Worm (Caenorhabditis elegans): ENCODE results near the gene nrde-1.

nrde-1 gene

DNA sequence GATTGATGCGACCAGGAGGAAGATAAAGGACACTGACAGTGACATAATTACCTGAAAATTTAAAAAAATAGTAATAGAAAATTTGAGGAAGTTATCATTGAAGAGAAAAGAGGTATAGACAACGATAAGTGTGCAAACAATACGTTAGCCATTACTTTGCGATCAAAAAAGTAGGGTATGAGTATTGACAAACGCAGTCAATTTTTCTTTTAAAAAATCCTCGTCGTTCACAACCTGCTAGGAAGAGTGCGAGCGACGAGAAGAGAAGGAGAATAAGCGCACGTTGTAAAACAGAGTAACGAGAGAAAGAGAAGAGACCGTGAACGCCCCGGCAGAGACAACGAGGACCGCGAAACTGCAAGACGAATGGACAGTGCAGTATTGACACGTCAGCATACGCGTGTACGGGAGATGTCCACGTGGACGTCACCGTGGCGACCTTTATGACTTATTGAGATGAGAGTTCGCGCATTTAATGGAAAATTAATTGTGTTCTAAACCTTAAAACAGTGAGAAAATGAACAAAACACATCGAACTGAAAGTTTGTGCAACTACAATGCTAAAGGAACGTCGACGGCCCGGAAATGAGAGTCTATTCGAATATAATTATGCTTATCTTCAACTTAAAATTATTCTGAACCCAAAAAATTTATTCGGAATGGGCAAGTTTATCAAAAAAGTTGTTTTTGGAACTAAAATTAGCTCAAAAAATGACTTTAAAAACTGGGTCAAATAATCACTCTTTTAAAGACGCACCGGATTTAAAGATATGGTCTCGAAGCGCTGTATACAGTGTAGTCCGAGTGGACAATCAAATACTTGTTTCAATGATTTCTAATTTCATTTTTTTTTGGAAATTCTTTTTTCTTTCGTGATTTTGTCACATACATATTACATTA is 11.6 kb upstream of the nrde-1 start, which contains the start of the genes pdi-1 and C14B1.2 (continued):
- TF ChIP-seq lsy-27 (tag; optimal IDR thresholded peaks at IDR 0.05; ENCODE audit: borderline replicate concordance, insufficient read depth) (no peak), madf-6 (GFP tag; IDR thresholded peaks at IDR 0.05) (peak; percentile 13; the same call in 1 of the 2 replicates), nhr-90 (tag; optimal IDR thresholded peaks at IDR 0.05) (peak; percentile 45), Y53G8AR.9 (GFP tag; conservative IDR thresholded peaks at IDR 0.05) (no peak), ztf-18 (tag; optimal IDR thresholded peaks at IDR 0.05) (peak; percentile 79), sea-2 (GFP tag; IDR thresholded peaks at IDR 0.05) (no peak), dpl-1 (GFP tag; optimal IDR thresholded peaks at IDR 0.05) (no peak), nhr-179 (tag; optimal IDR thresholded peaks at IDR 0.05) (no peak), ekl-4 (GFP tag; IDR thresholded peaks at IDR 0.05) (no peak), T07F8.4 (tag; optimal IDR thresholded peaks at IDR 0.05) (no peak), die-1 (tag; optimal IDR thresholded peaks at IDR 0.05) (no peak), B0261.1 (tag; optimal IDR thresholded peaks at IDR 0.05) (no peak), K11D2.4 (GFP tag; IDR thresholded peaks at IDR 0.05) (no peak), zim-3 (tag; optimal IDR thresholded peaks at IDR 0.05) (no peak), tbp1 (GFP tag; optimal IDR thresholded peaks at IDR 0.05) (peak; percentile 6), cebp-2 (GFP tag; IDR thresholded peaks at IDR 0.05) (no peak), sdz-38 (tag; optimal IDR thresholded peaks at IDR 0.05) (no peak), fkh-3 (tag; optimal IDR thresholded peaks at IDR 0.05) (no peak), mxl-1 (tag; optimal IDR thresholded peaks at IDR 0.05) (no peak), Y53F4B.3 (GFP tag; IDR thresholded peaks at IDR 0.05) (no peak), B0019.2 (GFP tag; conservative IDR thresholded peaks at IDR 0.05) (no peak), lin-26 (GFP tag; IDR thresholded peaks at IDR 0.05) (peak; percentile 53; the same call in 1 of the 2 replicates), let-526 (GFP tag; IDR thresholded peaks at IDR 0.05) (no peak; the same call in 1 of the 2 replicates), F22D6.2 (tag; optimal IDR thresholded peaks at IDR 0.05) (no peak), egrh-3 (GFP tag; IDR thresholded peaks at IDR 0.05) (no peak), B0035.1 (tag; optimal IDR thresholded peaks at IDR 0.05) (no peak), K12H6.12 (tag; optimal IDR thresholded peaks at IDR 0.05) (no peak), hmg-20 (GFP tag; IDR thresholded peaks at IDR 0.05) (no peak), snpc-1.1 (tag; optimal IDR thresholded peaks at IDR 0.05; ENCODE audit: insufficient read depth) (no peak), let-607 (tag; optimal IDR thresholded peaks at IDR 0.05) (peak; percentile 99), mes-4 (tag; optimal IDR thresholded peaks at IDR 0.05) (no peak), tlf-1 (GFP tag; optimal IDR thresholded peaks at IDR 0.05) (no peak), athp-1 (tag; optimal IDR thresholded peaks at IDR 0.05) (no peak), nfya-2 (GFP tag; IDR thresholded peaks at IDR 0.05) (no peak)

ce11 chrIII:3703397-3703796 is 9.9 kb upstream of the nrde-1 start, which contains the start of gene C14B1.3:
TSS of gene C14B1.3 (plus strand) at chrIII:3703564.
- peak; percentile 23 for TF ChIP-seq nhr-80 (tag; optimal IDR thresholded peaks at IDR 0.05)
- peak; percentile 80 for TF ChIP-seq attf-5 (GFP tag; optimal IDR thresholded peaks at IDR 0.05)
- no peak for TF ChIP-seq snpc-4 (GFP tag; optimal IDR thresholded peaks at IDR 0.05)
- peak in 2 of 4 experiments; percentile 22 to 34 for TF ChIP-seq snpc-4 (tag; optimal IDR thresholded peaks at IDR 0.05)
- TF ChIP-seq lin-35 (GFP tag; optimal IDR thresholded peaks at IDR 0.05) = peak in 1 of 3 experiments; percentile 13
- TF ChIP-seq let-607 (tag; optimal IDR thresholded peaks at IDR 0.05) = peak in 1 of 2 experiments; percentile 75
- no peak for TF ChIP-seq rcor-1 (GFP tag; IDR thresholded peaks at IDR 0.05)
- TF ChIP-seq cebp-1 (GFP tag; IDR thresholded peaks at IDR 0.05) = peak; percentile 98
- TF ChIP-seq cebp-1 (tag; optimal IDR thresholded peaks at IDR 0.05) = peak; percentile 99
- peak; percentile 39 for TF ChIP-seq ama-1 (optimal IDR thresholded peaks at IDR 0.05)
- TF ChIP-seq ama-1 (GFP tag; optimal IDR thresholded peaks at IDR 0.05) = no peak
- TF ChIP-seq dpff-1 (tag; optimal IDR thresholded peaks at IDR 0.05) = no peak
- TF ChIP-seq ztf-3 (GFP tag; optimal IDR thresholded peaks at IDR 0.05) = no peak
- TF ChIP-seq lin-40 (tag; optimal IDR thresholded peaks at IDR 0.05) = peak; percentile 12
- TF ChIP-seq him-1 (tag; optimal IDR thresholded peaks at IDR 0.05) = no peak
- TF ChIP-seq hmg-1.2 (GFP tag; IDR thresholded peaks at IDR 0.05) = peak; percentile 28; the same call in 1 of the 2 replicates
